Fruit fly (Drosophila melanogaster): Measurements from ENCODE around the gene CG7394.

The CG7394 gene

dm6 chr3L:11554338-11554737 lies 7.5 kb upstream of the CG7394 start (continued):
- no peak for TF ChIP-seq BEAF-32 (GFP tag; optimal IDR thresholded peaks at IDR 0.05)
- no peak for TF ChIP-seq Trl (optimal IDR thresholded peaks at IDR 0.05)
- peak; percentile 73 for TF ChIP-seq Trl (GFP tag; optimal IDR thresholded peaks at IDR 0.05)
- TF ChIP-seq CG7372 (GFP tag; IDR thresholded peaks at IDR 0.05): peak; percentile 49; the same call in 1 of the 2 replicates
- TF ChIP-seq Oli (tag; optimal IDR thresholded peaks at IDR 0.05): peak; percentile 84
- 0 out of 3 replicates have a peak, but pooled peaks have one; percentile 5 for TF ChIP-seq z (GFP tag; IDR thresholded peaks at IDR 0.05)
- TF ChIP-seq wor (GFP tag; IDR thresholded peaks at IDR 0.05): no peak
- TF ChIP-seq chn (GFP tag; optimal IDR thresholded peaks at IDR 0.05): peak; percentile 88
- no peak for TF ChIP-seq HLH4C (GFP tag; IDR thresholded peaks at IDR 0.05; ENCODE audit: partially characterized antibody)
- no peak for TF ChIP-seq fru (optimal IDR thresholded peaks at IDR 0.05)
- no peak for TF ChIP-seq wdn (GFP tag; IDR thresholded peaks at IDR 0.05)
- TF ChIP-seq CG8924 (tag; optimal IDR thresholded peaks at IDR 0.05): peak; percentile 93
- TF ChIP-seq amos (GFP tag; IDR thresholded peaks at IDR 0.05; ENCODE audit: partially characterized antibody): no peak
- no peak for TF ChIP-seq Dp (GFP tag; optimal IDR thresholded peaks at IDR 0.05)
- TF ChIP-seq lola (GFP tag; optimal IDR thresholded peaks at IDR 0.05): peak in 1 of 3 experiments; percentile 96
- no peak for TF ChIP-seq Doc3 (GFP tag; IDR thresholded peaks at IDR 0.05; ENCODE audit: partially characterized antibody)
- TF ChIP-seq tap (tag; optimal IDR thresholded peaks at IDR 0.05): peak; percentile 78
- peak; percentile 94 for TF ChIP-seq CG33557 (GFP tag; optimal IDR thresholded peaks at IDR 0.05)
- peak; percentile 8 for TF ChIP-seq Fer1 (GFP tag; optimal IDR thresholded peaks at IDR 0.05)
- peak; percentile 80 for TF ChIP-seq CG30431 (GFP tag; optimal IDR thresholded peaks at IDR 0.05)
- peak; percentile 66 for TF ChIP-seq CG12942 (GFP tag; optimal IDR thresholded peaks at IDR 0.05)
- TF ChIP-seq repo (GFP tag; optimal IDR thresholded peaks at IDR 0.05): peak; percentile 65
- TF ChIP-seq Sry-β (GFP tag; optimal IDR thresholded peaks at IDR 0.05): peak; percentile 40
- no peak for TF ChIP-seq tna (GFP tag; IDR thresholded peaks at IDR 0.05; ENCODE audit: partially characterized antibody)
- no peak for TF ChIP-seq pan (optimal IDR thresholded peaks at IDR 0.05)
- TF ChIP-seq pan (GFP tag; optimal IDR thresholded peaks at IDR 0.05 in 1 of 2, IDR thresholded peaks at IDR 0.05 in 1 of 2): peak in 1 of 2 experiments; percentile 76
- TF ChIP-seq hkb (optimal IDR thresholded peaks at IDR 0.05): no peak
- TF ChIP-seq hkb (GFP tag; IDR thresholded peaks at IDR 0.05): peak; percentile 83
- TF ChIP-seq ssp (GFP tag; IDR thresholded peaks at IDR 0.05): peak; percentile 62
- no peak for TF ChIP-seq pita (GFP tag; optimal IDR thresholded peaks at IDR 0.05)
- peak; percentile 52 for TF ChIP-seq CG17186 (GFP tag; optimal IDR thresholded peaks at IDR 0.05)
- peak; percentile 85 for TF ChIP-seq CG5245 (GFP tag; optimal IDR thresholded peaks at IDR 0.05)
- TF ChIP-seq CG15269 (tag; optimal IDR thresholded peaks at IDR 0.05): peak; percentile 70
- TF ChIP-seq CG12236 (GFP tag; optimal IDR thresholded peaks at IDR 0.05): peak; percentile 65
- TF ChIP-seq nom (GFP tag; optimal IDR thresholded peaks at IDR 0.05): peak; percentile 26
- peak; percentile 77 for TF ChIP-seq Nf-YB (GFP tag; optimal IDR thresholded peaks at IDR 0.05)
- peak; percentile 49 for TF ChIP-seq BtbVII (GFP tag; optimal IDR thresholded peaks at IDR 0.05)
- peak; percentile 96 for TF ChIP-seq CG14710 (tag; optimal IDR thresholded peaks at IDR 0.05)
- TF ChIP-seq CG12299 (tag; optimal IDR thresholded peaks at IDR 0.05): peak; percentile 48
- TF ChIP-seq PHDP (tag; optimal IDR thresholded peaks at IDR 0.05): peak; percentile 78
- peak; percentile 32 for TF ChIP-seq Myb (GFP tag; optimal IDR thresholded peaks at IDR 0.05)
- no peak for TF ChIP-seq CG6791 (GFP tag; IDR thresholded peaks at IDR 0.05; ENCODE audit: partially characterized antibody)
- TF ChIP-seq ham (GFP tag; IDR thresholded peaks at IDR 0.05): no peak
- peak; percentile 33 for TF ChIP-seq Ets97D (GFP tag; optimal IDR thresholded peaks at IDR 0.05)
- no peak for TF ChIP-seq fd3F (GFP tag; optimal IDR thresholded peaks at IDR 0.05)
- TF ChIP-seq danr (GFP tag; IDR thresholded peaks at IDR 0.05): peak; percentile 69; the same call in 1 of the 2 replicates
- TF ChIP-seq CG4424 (GFP tag; optimal IDR thresholded peaks at IDR 0.05): peak; percentile 80
- TF ChIP-seq Mes4 (GFP tag; optimal IDR thresholded peaks at IDR 0.05): peak; percentile 70
- peak; percentile 62; the same call in 1 of the 3 replicates for TF ChIP-seq CG11093 (GFP tag; IDR thresholded peaks at IDR 0.05)
- peak; percentile 81 for TF ChIP-seq CG6689 (GFP tag; IDR thresholded peaks at IDR 0.05)
- no peak for TF ChIP-seq Sin3A (optimal IDR thresholded peaks at IDR 0.05)
- 0 out of 3 replicates have a peak, but pooled peaks have one; percentile 49 for TF ChIP-seq CG3726 (GFP tag; IDR thresholded peaks at IDR 0.05)

Measured in whole organism, embryonic.